Fruit fly (Drosophila melanogaster) whole organism, embryonic: ENCODE data around the gene Esyt2.

Experiments used
- CG1024 ChIP-seq: fragments of 200-800 bp; sonication (Bioruptor generic); IDR thresholded peaks from 2 replicates; pipeline ENCODE4 v1.3.6; 2022; ENCODE audit warnings: missing biosample characterization, missing genetic modification characterization
- CG10274 ChIP-seq: fragments of 200-800 bp; sonication (Bioruptor generic); optimal IDR thresholded peaks from 3 replicates; lab custom pipeline; 2017; ENCODE audit warnings: missing biosample characterization, mild to moderate bottlenecking, missing genetic modification characterization
- CG12236 ChIP-seq: fragments of 200-800 bp; sonication (Bioruptor generic); optimal IDR thresholded peaks from 2 replicates; lab custom pipeline; 2016; ENCODE audit warnings: missing biosample characterization, missing genetic modification characterization
- CG12744 ChIP-seq: fragments of 200-800 bp; sonication (Bioruptor generic); optimal IDR thresholded peaks from 2 replicates; lab custom pipeline; 2016; ENCODE audit warnings: missing biosample characterization, missing genetic modification characterization
- CG12769 ChIP-seq: fragments of 200-800 bp; sonication (Bioruptor generic); optimal IDR thresholded peaks from 2 replicates; lab custom pipeline; 2019; ENCODE audit warnings: missing biosample characterization, mild to moderate bottlenecking, missing genetic modification characterization, moderate library complexity
- CG13123 ChIP-seq: fragments of 200-800 bp; sonication (Bioruptor generic); optimal IDR thresholded peaks from 2 replicates; lab custom pipeline; 2016; ENCODE audit warnings: missing biosample characterization, missing genetic modification characterization
- CG14050 ChIP-seq: fragments of 200-800 bp; sonication (Bioruptor generic); IDR thresholded peaks from 3 replicates; pipeline ENCODE4 v1.3.6; 2022; ENCODE audit warnings: missing biosample characterization, missing genetic modification characterization
- CG14710 ChIP-seq: fragments of 200-800 bp; sonication (Bioruptor generic); optimal IDR thresholded peaks from 3 replicates; lab custom pipeline; 2019; ENCODE audit warnings: missing biosample characterization, mild to moderate bottlenecking, missing genetic modification characterization, moderate library complexity
- CG14965 ChIP-seq: fragments of 200-800 bp; sonication (Bioruptor generic); optimal IDR thresholded peaks from 2 replicates; lab custom pipeline; 2016; ENCODE audit warnings: missing biosample characterization, missing genetic modification characterization, borderline replicate concordance
- CG15601 ChIP-seq: fragments of 200-800 bp; sonication (Bioruptor generic); optimal IDR thresholded peaks from 3 replicates; lab custom pipeline; 2019; ENCODE audit warnings: missing biosample characterization, mild to moderate bottlenecking, missing genetic modification characterization, moderate library complexity
- CG1603 ChIP-seq: fragments of 200-800 bp; sonication (Bioruptor generic); optimal IDR thresholded peaks from 2 replicates; lab custom pipeline; 2019; ENCODE audit warnings: missing biosample characterization, mild to moderate bottlenecking, missing genetic modification characterization, moderate library complexity
- CG18011 ChIP-seq: fragments of 200-800 bp; sonication (Bioruptor generic); optimal IDR thresholded peaks from 2 replicates; lab custom pipeline; 2017; ENCODE audit warnings: missing biosample characterization, missing genetic modification characterization, mild to moderate bottlenecking, moderate library complexity, missing genotype
- CG30403 ChIP-seq: fragments of 200-800 bp; sonication (Bioruptor generic); optimal IDR thresholded peaks from 3 replicates; lab custom pipeline; 2016; ENCODE audit warnings: missing biosample characterization, missing genetic modification characterization
- CG3281 ChIP-seq: fragments of 200-800 bp; sonication (Bioruptor generic); optimal IDR thresholded peaks from 3 replicates; lab custom pipeline; 2017; ENCODE audit warnings: missing biosample characterization, mild to moderate bottlenecking, missing genetic modification characterization
- CG34376 ChIP-seq: fragments of 200-800 bp; sonication (Bioruptor generic); optimal IDR thresholded peaks from 2 replicates; lab custom pipeline; 2018; ENCODE audit warnings: missing biosample characterization, mild to moderate bottlenecking, missing genetic modification characterization
- CG5953 ChIP-seq: fragments of 200-800 bp; sonication (Bioruptor generic); IDR thresholded peaks from 2 replicates; pipeline ENCODE4 v1.3.6; 2022; ENCODE audit warnings: missing biosample characterization, missing genetic modification characterization
- CG8089 ChIP-seq: fragments of 200-800 bp; sonication (Bioruptor generic); optimal IDR thresholded peaks from 3 replicates; lab custom pipeline; 2016; ENCODE audit warnings: missing biosample characterization, missing genetic modification characterization
- Chrac-16 ChIP-seq: fragments of 200-800 bp; sonication (Bioruptor generic); optimal IDR thresholded peaks from 3 replicates; lab custom pipeline; 2016; ENCODE audit warnings: missing biosample characterization, missing genetic modification characterization
- D19B ChIP-seq: fragments of 200-800 bp; sonication (Bioruptor generic); optimal IDR thresholded peaks from 2 replicates; lab custom pipeline; 2017; ENCODE audit warnings: missing biosample characterization, mild to moderate bottlenecking, missing genetic modification characterization
- Dip3 ChIP-seq: fragments of 200-800 bp; sonication (Bioruptor generic); optimal IDR thresholded peaks from 3 replicates; lab custom pipeline; 2016; ENCODE audit warnings: missing biosample characterization, missing genetic modification characterization
- Doc3 ChIP-seq: fragments of 200-800 bp; sonication (Bioruptor generic); IDR thresholded peaks from 3 replicates; pipeline ENCODE4 v1.3.6; 2022; ENCODE audit warnings: missing biosample characterization, missing genetic modification characterization; ENCODE audit not compliant: partially characterized antibody
- Drgx ChIP-seq: fragments of 200-800 bp; sonication (Bioruptor generic); IDR thresholded peaks from 2 replicates; pipeline ENCODE4 v1.3.6; 2022; ENCODE audit warnings: missing biosample characterization, missing genetic modification characterization
- Ets65A ChIP-seq: fragments of 200-800 bp; sonication (Bioruptor generic); peaks from one replicate; lab custom pipeline; 2016; ENCODE audit warnings: missing biosample characterization, missing genetic modification characterization
- Ets97D ChIP-seq: fragments of 200-800 bp; sonication (Bioruptor generic); optimal IDR thresholded peaks from 3 replicates; lab custom pipeline; 2016; ENCODE audit warnings: missing biosample characterization, missing genetic modification characterization
- HHEX ChIP-seq: fragments of 200-800 bp; sonication (Bioruptor generic); optimal IDR thresholded peaks from 3 replicates; lab custom pipeline; 2017; ENCODE audit warnings: missing biosample characterization, mild to moderate bottlenecking, missing genetic modification characterization, missing genetic modification reagents
- Hsf ChIP-seq: fragments of 200-800 bp; sonication (Bioruptor generic); optimal IDR thresholded peaks from 3 replicates; lab custom pipeline; 2016; ENCODE audit warnings: missing biosample characterization, missing genetic modification characterization
- Lpt ChIP-seq: fragments of >200 bp; optimal IDR thresholded peaks from 2 replicates; lab custom pipeline; 2018; ENCODE audit warnings: missing biosample characterization, missing genetic modification characterization
- Max ChIP-seq: fragments of 200-800 bp; sonication (Bioruptor generic); optimal IDR thresholded peaks from 2 replicates; lab custom pipeline; 2016; ENCODE audit warnings: missing biosample characterization, mild to moderate bottlenecking, missing genetic modification characterization
- NC2α ChIP-seq: fragments of 200-800 bp; sonication (Bioruptor generic); optimal IDR thresholded peaks from 2 replicates; lab custom pipeline; 2016; ENCODE audit warnings: missing biosample characterization, missing genetic modification characterization
- Nf-YA ChIP-seq: fragments of 200-800 bp; sonication (Bioruptor generic); IDR thresholded peaks from 2 replicates; pipeline ENCODE4 v1.3.6; 2022; ENCODE audit warnings: missing biosample characterization, missing genetic modification characterization
- Nf-YB ChIP-seq: fragments of 200-800 bp; sonication (Bioruptor generic); optimal IDR thresholded peaks from 3 replicates; lab custom pipeline; 2019; ENCODE audit warnings: missing biosample characterization, mild to moderate bottlenecking, missing genetic modification characterization, moderate library complexity
- Optix ChIP-seq: fragments of 200-800 bp; sonication (Bioruptor generic); IDR thresholded peaks from 3 replicates; pipeline ENCODE4 v1.3.6; 2022; ENCODE audit warnings: missing biosample characterization, missing genetic modification characterization
- Sox100B ChIP-seq: fragments of 200-800 bp; sonication (Bioruptor generic); optimal IDR thresholded peaks from 3 replicates; lab custom pipeline; 2018; ENCODE audit warnings: missing biosample characterization, mild to moderate bottlenecking, missing genetic modification characterization
- TFAM ChIP-seq: fragments of 200-800 bp; sonication (Bioruptor generic); optimal IDR thresholded peaks from 2 replicates; lab custom pipeline; 2017; ENCODE audit warnings: missing biosample characterization, missing genetic modification characterization, inconsistent platforms
- bowl ChIP-seq: fragments of 200-800 bp; sonication (Bioruptor generic); IDR thresholded peaks from 2 replicates; pipeline ENCODE4 v1.3.6; 2022; ENCODE audit warnings: missing biosample characterization, missing genetic modification characterization
- crc ChIP-seq: fragments of 200-800 bp; sonication (Bioruptor generic); optimal IDR thresholded peaks from 2 replicates; lab custom pipeline; 2016; ENCODE audit warnings: missing biosample characterization, missing genetic modification characterization
- gcm ChIP-seq: fragments of 200-800 bp; sonication (Bioruptor generic); optimal IDR thresholded peaks from 2 replicates; lab custom pipeline; 2019; ENCODE audit warnings: missing biosample characterization, mild to moderate bottlenecking, missing genetic modification characterization, moderate library complexity
- gcm2 ChIP-seq: fragments of 200-800 bp; sonication (Bioruptor generic); optimal IDR thresholded peaks from 2 replicates; lab custom pipeline; 2016; ENCODE audit warnings: missing biosample characterization, missing genetic modification characterization
- hbn ChIP-seq: fragments of 200-800 bp; sonication (Bioruptor generic); IDR thresholded peaks from 2 replicates; pipeline ENCODE4 v1.3.6; 2022; ENCODE audit warnings: missing biosample characterization, missing genetic modification characterization; ENCODE audit not compliant: partially characterized antibody
- jigr1 ChIP-seq: fragments of 200-800 bp; sonication (Bioruptor generic); IDR thresholded peaks from 3 replicates; pipeline ENCODE4 v1.3.6; 2022; ENCODE audit warnings: missing biosample characterization, missing genetic modification characterization
- nerfin-1 ChIP-seq: fragments of 200-800 bp; sonication (Bioruptor generic); optimal IDR thresholded peaks from 3 replicates; lab custom pipeline; 2019; ENCODE audit warnings: missing biosample characterization, mild to moderate bottlenecking, missing genetic modification characterization, moderate library complexity
- nom ChIP-seq: fragments of 200-800 bp; sonication (Bioruptor generic); optimal IDR thresholded peaks from 2 replicates; lab custom pipeline; 2017; ENCODE audit warnings: missing biosample characterization, missing genetic modification characterization, mild to moderate bottlenecking, moderate library complexity, missing genetic modification reagents
- pan ChIP-seq, 4 experiments: fragments of >200 bp in 3 of 4; fragments of 200-800 bp in 1 of 4; sonication (Bioruptor generic) in 1 of 4; optimal IDR thresholded peaks in 3 of 4; IDR thresholded peaks in 1 of 4; 2 replicates each; pipeline versions ENCODE4 v1.3.6 to Lab custom; 2017 to 2022; ENCODE audit warnings: missing biosample characterization in 2 of 4, missing genetic modification characterization in 2 of 4, mixed read lengths in 1 of 4
- run ChIP-seq: fragments of 200-800 bp; sonication (Bioruptor generic); optimal IDR thresholded peaks from 3 replicates; lab custom pipeline; 2018; ENCODE audit warnings: missing biosample characterization, mild to moderate bottlenecking, missing genetic modification characterization
- sens-2 ChIP-seq: fragments of 200-800 bp; sonication (Bioruptor generic); IDR thresholded peaks from 2 replicates; pipeline ENCODE4 v1.3.6; 2022; ENCODE audit warnings: missing biosample characterization, missing genetic modification characterization
- ssp ChIP-seq: fragments of 200-800 bp; sonication (Bioruptor generic); IDR thresholded peaks from 2 replicates; pipeline ENCODE4 v1.3.6; 2022; ENCODE audit warnings: missing biosample characterization, missing genetic modification characterization
- tgo ChIP-seq: fragments of 200-800 bp; sonication (Bioruptor generic); IDR thresholded peaks from 3 replicates; pipeline ENCODE4 v1.3.6; 2022; ENCODE audit warnings: missing biosample characterization, missing genetic modification characterization
- toy ChIP-seq: fragments of 200-800 bp; sonication (Bioruptor generic); IDR thresholded peaks from 2 replicates; pipeline ENCODE4 v1.3.6; 2022; ENCODE audit warnings: missing biosample characterization, missing genetic modification characterization
- zen ChIP-seq: fragments of 200-800 bp; sonication (Bioruptor generic); optimal IDR thresholded peaks from 3 replicates; lab custom pipeline; 2018; ENCODE audit warnings: missing biosample characterization, mild to moderate bottlenecking, missing genetic modification characterization, moderate library complexity

The Esyt2 gene

DNA sequence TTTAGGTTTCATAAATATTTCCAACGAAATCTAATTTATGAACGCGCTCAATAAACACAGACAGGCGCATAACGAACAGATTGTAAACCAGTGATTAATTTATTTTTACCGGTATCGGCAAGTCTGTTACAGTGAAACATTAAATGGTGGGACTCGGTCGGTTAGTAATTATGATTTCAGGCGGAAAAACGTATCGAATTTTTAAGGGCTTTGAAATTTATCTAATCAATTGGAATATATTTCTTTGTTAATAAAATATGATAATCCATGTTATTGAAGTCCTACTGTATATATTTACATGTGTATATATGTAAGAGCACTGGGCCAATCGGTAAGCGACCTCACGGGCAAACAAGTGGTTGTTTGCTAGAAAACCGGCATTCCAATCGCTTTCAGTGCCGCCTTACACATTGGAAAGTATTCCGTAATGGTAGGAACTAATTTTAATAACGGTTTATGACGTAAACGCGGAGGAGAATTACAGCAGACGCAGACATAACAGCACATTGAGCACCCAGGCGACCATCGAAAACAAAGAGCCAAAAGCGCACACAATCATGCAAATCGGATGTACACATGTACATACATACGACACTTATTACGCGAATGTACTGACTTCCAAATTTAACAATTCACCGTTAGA, 1.4 kb upstream of the Esyt2 start (continued):
- no peak for TF ChIP-seq Doc3 (GFP tag; lab: Robert Waterston, UW)
- peak; percentile 81 for TF ChIP-seq crc (GFP tag; lab: Kevin White, UChicago)
- peak; percentile 95 for TF ChIP-seq Ets65A (GFP tag; lab: Kevin White, UChicago)
- no peak for TF ChIP-seq Lpt
- peak; percentile 90 for TF ChIP-seq Dip3
- TF ChIP-seq zen (tag; lab: Kevin White, UChicago) = peak; percentile 88
- peak; percentile 24 for TF ChIP-seq CG14965 (GFP tag; lab: Kevin White, UChicago)
- TF ChIP-seq gcm2 (GFP tag; lab: Kevin White, UChicago) = peak; percentile 77
- TF ChIP-seq Ets97D (GFP tag; lab: Kevin White, UChicago) = peak; percentile 78
- no peak for TF ChIP-seq CG1603 (tag; lab: Kevin White, UChicago)
- TF ChIP-seq Max = peak; percentile 84
- TF ChIP-seq Drgx = peak; percentile 95
- peak; percentile 85 for TF ChIP-seq Nf-YB (GFP tag; lab: Kevin White, UChicago)
- TF ChIP-seq gcm (GFP tag; lab: Kevin White, UChicago) = peak; percentile 79
- peak; percentile 61 for TF ChIP-seq Sox100B
- TF ChIP-seq Nf-YA (GFP tag; lab: Robert Waterston, UW) = peak; percentile 85
- TF ChIP-seq CG10274 (GFP tag; lab: Kevin White, UChicago) = peak; percentile 73
- peak; percentile 75; the same call in 2 of the 3 replicates for TF ChIP-seq jigr1 (GFP tag; lab: Robert Waterston, UW)
- TF ChIP-seq CG12769 (tag; lab: Kevin White, UChicago) = peak; percentile 98
- no peak for TF ChIP-seq hbn (GFP tag; lab: Robert Waterston, UW)
- TF ChIP-seq CG3281 (GFP tag; lab: Kevin White, UChicago) = peak; percentile 87
- peak; percentile 79 for TF ChIP-seq CG1024 (GFP tag; lab: Robert Waterston, UW)
- peak; percentile 86 for TF ChIP-seq nerfin-1 (tag; lab: Kevin White, UChicago)
- peak; percentile 90 for TF ChIP-seq CG30403
- peak; percentile 95 for TF ChIP-seq Hsf (GFP tag; lab: Kevin White, UChicago)
- peak; percentile 19 for TF ChIP-seq CG14710
- peak; percentile 92 for TF ChIP-seq CG12744 (GFP tag; lab: Kevin White, UChicago)
- TF ChIP-seq bowl (GFP tag; lab: Robert Waterston, UW) = peak; percentile 95
- TF ChIP-seq CG15601 (tag; lab: Kevin White, UChicago) = no peak
- peak; percentile 80 for TF ChIP-seq run
- peak; percentile 67 for TF ChIP-seq D19B
- no peak for TF ChIP-seq pan (optimal IDR thresholded peaks at IDR 0.05; lab: Kevin White, UChicago)
- TF ChIP-seq pan (GFP tag; optimal IDR thresholded peaks at IDR 0.05 in 1 of 2, IDR thresholded peaks at IDR 0.05 in 1 of 2) = peak in 1 of 2 experiments; percentile 96
- TF ChIP-seq CG18011 = peak; percentile 83
- peak; percentile 93 for TF ChIP-seq toy (GFP tag; lab: Robert Waterston, UW)
- TF ChIP-seq ssp (GFP tag; lab: Robert Waterston, UW) = peak; percentile 82
- TF ChIP-seq CG12236 (GFP tag; lab: Kevin White, UChicago) = peak; percentile 62
- peak; percentile 92 for TF ChIP-seq sens-2 (GFP tag; lab: Robert Waterston, UW)
- TF ChIP-seq CG34376 (GFP tag; lab: Kevin White, UChicago) = peak; percentile 81
- peak; percentile 91 for TF ChIP-seq Chrac-16
- peak; percentile 80 for TF ChIP-seq CG8089
- TF ChIP-seq HHEX (GFP tag; lab: Kevin White, UChicago) = peak; percentile 86
- TF ChIP-seq TFAM (GFP tag; lab: Kevin White, UChicago) = no peak
- peak; percentile 89 for TF ChIP-seq CG13123 (GFP tag; lab: Kevin White, UChicago)
- peak; percentile 95 for TF ChIP-seq tgo (GFP tag; lab: Robert Waterston, UW)
- TF ChIP-seq NC2α = peak; percentile 34
- peak; percentile 90 for TF ChIP-seq CG5953 (GFP tag; lab: Robert Waterston, UW)
- TF ChIP-seq nom (GFP tag; lab: Kevin White, UChicago) = no peak
- peak; percentile 84 for TF ChIP-seq Optix (GFP tag; lab: Robert Waterston, UW)
- peak; percentile 92 for TF ChIP-seq CG14050
